Worm (Caenorhabditis elegans): ENCODE results near the gene rpb-8.

rpb-8 gene

ce11 chrIII:4950345-4950744 is 32.5 kb upstream of the rpb-8 start (continued):
- TF ChIP-seq hlh-30 (tag; optimal IDR thresholded peaks at IDR 0.05; ENCODE audit: insufficient read depth) (peak; percentile 97), zip-11 (GFP tag; IDR thresholded peaks at IDR 0.05) (no peak), dmd-8 (GFP tag; IDR thresholded peaks at IDR 0.05) (no peak), arid-1 (GFP tag; conservative IDR thresholded peaks at IDR 0.05) (no peak), ZK546.5 (tag; optimal IDR thresholded peaks at IDR 0.05) (no peak), F37D6.2 (tag; optimal IDR thresholded peaks at IDR 0.05) (peak; percentile 7), nhr-10 (tag; optimal IDR thresholded peaks at IDR 0.05) (no peak), spr-3 (GFP tag; optimal IDR thresholded peaks at IDR 0.05) (no peak), ces-1 (GFP tag; optimal IDR thresholded peaks at IDR 0.05) (no peak), ZK337.2 (GFP tag; IDR thresholded peaks at IDR 0.05) (no peak), egl-27 (tag; optimal IDR thresholded peaks at IDR 0.05) (no peak), unc-39 (tag; optimal IDR thresholded peaks at IDR 0.05) (no peak), madf-5 (GFP tag; IDR thresholded peaks at IDR 0.05) (no peak), egl-43 (GFP tag; IDR thresholded peaks at IDR 0.05) (peak; percentile 56; the same call in 1 of the 2 replicates), hmg-1.1 (GFP tag; IDR thresholded peaks at IDR 0.05) (peak; percentile 68), ztf-11 (tag; optimal IDR thresholded peaks at IDR 0.05) (no peak), aly-2 (tag; optimal IDR thresholded peaks at IDR 0.05) (no peak), nhr-41 (GFP tag; IDR thresholded peaks at IDR 0.05) (no peak), F10B5.3 (tag; optimal IDR thresholded peaks at IDR 0.05) (no peak), mxl-3 (GFP tag; optimal IDR thresholded peaks at IDR 0.05) (no peak), mes-2 (tag; optimal IDR thresholded peaks at IDR 0.05; ENCODE audit: poor library complexity, severe bottlenecking) (peak; percentile 25), lin-15B (tag; optimal IDR thresholded peaks at IDR 0.05) (no peak), lin-29 (GFP tag; IDR thresholded peaks at IDR 0.05) (no peak), Y75B8A.6 (GFP tag; IDR thresholded peaks at IDR 0.05) (no peak), nhr-42 (GFP tag; IDR thresholded peaks at IDR 0.05) (no peak), F44E2.7 (GFP tag; IDR thresholded peaks at IDR 0.05) (no peak), unc-130 (GFP tag; optimal IDR thresholded peaks at IDR 0.05) (no peak), daf-12 (tag; optimal IDR thresholded peaks at IDR 0.05) (no peak), php-3 (GFP tag; IDR thresholded peaks at IDR 0.05) (no peak), T20F7.1 (GFP tag; optimal IDR thresholded peaks at IDR 0.05) (no peak), nhr-48 (tag; optimal IDR thresholded peaks at IDR 0.05) (no peak), fos-1 (tag; optimal IDR thresholded peaks at IDR 0.05) (no peak), ceh-20 (GFP tag; IDR thresholded peaks at IDR 0.05) (no peak), Y105C5A.15 (GFP tag; IDR thresholded peaks at IDR 0.05) (no peak), hif-1 (tag; optimal IDR thresholded peaks at IDR 0.05) (peak in 1 of 2 experiments; percentile 62), Y48G9A.11 (GFP tag; IDR thresholded peaks at IDR 0.05) (no peak), vab-7 (GFP tag; IDR thresholded peaks at IDR 0.05) (no peak), fkh-10 (GFP tag; optimal IDR thresholded peaks at IDR 0.05) (peak; percentile 23)

- 0 out of 2 replicates have a peak, but pooled peaks have one; percentile 19 for TF ChIP-seq pha-4 (GFP tag; IDR thresholded peaks at IDR 0.05)
- TF ChIP-seq pha-4 (tag; optimal IDR thresholded peaks at IDR 0.05): no peak
- no peak for TF ChIP-seq daf-19 (GFP tag; conservative IDR thresholded peaks at IDR 0.05)
- TF ChIP-seq daf-16 (GFP tag; optimal IDR thresholded peaks at IDR 0.05): no peak
- TF ChIP-seq daf-16 (tag; optimal IDR thresholded peaks at IDR 0.05): peak; percentile 29
- peak; percentile 47 for TF ChIP-seq hlh-11 (tag; optimal IDR thresholded peaks at IDR 0.05)
- TF ChIP-seq hmg-1.1 (GFP tag; IDR thresholded peaks at IDR 0.05): peak; percentile 41
- peak; percentile 81 for TF ChIP-seq set-16 (GFP tag; IDR thresholded peaks at IDR 0.05)
- TF ChIP-seq hlh-30 (tag; optimal IDR thresholded peaks at IDR 0.05; ENCODE audit: insufficient read depth): peak; percentile 33
- TF ChIP-seq lin-1 (GFP tag; IDR thresholded peaks at IDR 0.05): no peak
- TF ChIP-seq mxl-3 (GFP tag; optimal IDR thresholded peaks at IDR 0.05): peak; percentile 30
- peak; percentile 99 for TF ChIP-seq madf-9 (GFP tag; conservative IDR thresholded peaks at IDR 0.05)
- 0 out of 2 replicates have a peak, but pooled peaks have one; percentile 55 for TF ChIP-seq egl-43 (GFP tag; IDR thresholded peaks at IDR 0.05)
- peak; percentile 22 for TF ChIP-seq mes-2 (tag; optimal IDR thresholded peaks at IDR 0.05; ENCODE audit: poor library complexity, severe bottlenecking)
- TF ChIP-seq ces-1 (GFP tag; optimal IDR thresholded peaks at IDR 0.05): no peak
- TF ChIP-seq T26A8.4 (GFP tag; IDR thresholded peaks at IDR 0.05): peak; percentile 25
- 0 out of 2 replicates have a peak, but pooled peaks have one; percentile 17 for TF ChIP-seq snpc-1.2 (GFP tag; IDR thresholded peaks at IDR 0.05)
- no peak for TF ChIP-seq D1046.2 (GFP tag; IDR thresholded peaks at IDR 0.05)
- TF ChIP-seq mdl-1 (tag; optimal IDR thresholded peaks at IDR 0.05): peak; percentile 23 to 55
- TF ChIP-seq aha-1 (tag): peak; percentile 97
- TF ChIP-seq hif-1 (tag; optimal IDR thresholded peaks at IDR 0.05): peak in 1 of 2 experiments; percentile 18
Observed at ce11 chrIII:4948631-4949030, 30.8 kb upstream of the rpb-8 start.

Data from whole organism, L4 larva.